Worm (Caenorhabditis elegans) whole organism, mixed stage, embryonic: Measurements from ENCODE around the gene F49F1.14.
A peak's percentile ranks its signal among the peaks of the same experiment; 100 is the strongest.

Source experiments
- M03D4.4 ChIP-seq: sonication (generic microtip); optimal IDR thresholded peaks from 2 replicates; lab custom pipeline; 2017; ENCODE audit warnings: mild to moderate bottlenecking, missing genetic modification characterization, missing compliant biosample characterization
- bed-3 ChIP-seq: fragments of 200-800 bp; sonication (Bioruptor generic); optimal IDR thresholded peaks from 3 replicates; lab custom pipeline; 2018; ENCODE audit warnings: mild to moderate bottlenecking, missing genetic modification characterization, moderate library complexity, missing compliant biosample characterization
- blmp-1 ChIP-seq: fragments of 150-350 bp; optimal IDR thresholded peaks from 2 replicates; lab custom pipeline; 2014; ENCODE audit warnings: missing biosample characterization, missing genetic modification characterization
- ceh-39 ChIP-seq: fragments of 150-350 bp; optimal IDR thresholded peaks from 2 replicates; lab custom pipeline; 2014; ENCODE audit warnings: missing biosample characterization, missing genetic modification characterization
- ceh-43 ChIP-seq: fragments of 200-800 bp; sonication (Bioruptor generic); optimal IDR thresholded peaks from 2 replicates; lab custom pipeline; 2018; ENCODE audit warnings: mild to moderate bottlenecking, missing genetic modification characterization, moderate library complexity, missing compliant biosample characterization
- ceh-83 ChIP-seq: fragments of 200-800 bp; sonication (Bioruptor generic); optimal IDR thresholded peaks from 2 replicates; lab custom pipeline; 2018; ENCODE audit warnings: mild to moderate bottlenecking, missing genetic modification characterization, missing compliant biosample characterization
- ces-1 ChIP-seq: fragments of 150-350 bp; optimal IDR thresholded peaks from 2 replicates; lab custom pipeline; 2014; ENCODE audit warnings: missing biosample characterization, missing genetic modification reagents, missing genetic modification characterization
- cnd-1 ChIP-seq: fragments of 200-800 bp; sonication (Bioruptor generic); optimal IDR thresholded peaks from 2 replicates; lab custom pipeline; 2018; ENCODE audit warnings: mild to moderate bottlenecking, missing genetic modification characterization, missing compliant biosample characterization
- drap-1 ChIP-seq: fragments of 200-800 bp; sonication (Bioruptor generic); optimal IDR thresholded peaks from 3 replicates; lab custom pipeline; 2018; ENCODE audit warnings: mild to moderate bottlenecking, missing genetic modification characterization, missing compliant biosample characterization
- elt-1 ChIP-seq: sonication (generic microtip); optimal IDR thresholded peaks from 2 replicates; lab custom pipeline; 2017; ENCODE audit warnings: missing genetic modification characterization, mild to moderate bottlenecking, missing compliant biosample characterization, antibody characterized with exemption, moderate library complexity, borderline replicate concordance; ENCODE audit not compliant: insufficient read depth
- elt-3 ChIP-seq: fragments of 150-350 bp; optimal IDR thresholded peaks from 2 replicates; lab custom pipeline; 2014; ENCODE audit warnings: missing biosample characterization, missing genetic modification characterization
- flh-1 ChIP-seq: fragments of 200-800 bp; sonication (Bioruptor generic); optimal IDR thresholded peaks from 2 replicates; lab custom pipeline; 2018; ENCODE audit warnings: mild to moderate bottlenecking, missing genetic modification characterization, moderate library complexity, missing compliant biosample characterization
- ham-2 ChIP-seq: fragments of 200-800 bp; sonication (Bioruptor generic); optimal IDR thresholded peaks from 2 replicates; lab custom pipeline; 2018; ENCODE audit warnings: mild to moderate bottlenecking, missing genetic modification characterization, missing compliant biosample characterization
- hlh-1 ChIP-seq: fragments of 150-350 bp; optimal IDR thresholded peaks from 2 replicates; lab custom pipeline; 2014; ENCODE audit warnings: missing biosample characterization, missing genetic modification reagents, missing genetic modification characterization
- lin-13 ChIP-seq: fragments of 150-350 bp; optimal IDR thresholded peaks from 2 replicates; lab custom pipeline; 2014; ENCODE audit warnings: missing biosample characterization, missing genetic modification characterization
- lin-32 ChIP-seq: fragments of 200-800 bp; sonication (Bioruptor generic); optimal IDR thresholded peaks from 2 replicates; lab custom pipeline; 2018; ENCODE audit warnings: mild to moderate bottlenecking, missing genetic modification characterization, missing compliant biosample characterization
- lsy-2 ChIP-seq: fragments of 150-350 bp; optimal IDR thresholded peaks from 2 replicates; lab custom pipeline; 2014; ENCODE audit warnings: missing biosample characterization, missing genetic modification characterization
- mab-5 ChIP-seq: fragments of 150-350 bp; optimal IDR thresholded peaks from 2 replicates; lab custom pipeline; 2014; ENCODE audit warnings: missing biosample characterization, missing genetic modification characterization
- mep-1 ChIP-seq: fragments of 150-350 bp; optimal IDR thresholded peaks from 2 replicates; lab custom pipeline; 2017; ENCODE audit warnings: missing biosample characterization, missing genetic modification reagents, missing genetic modification characterization, inconsistent platforms
- mls-2 ChIP-seq: sonication (generic microtip); optimal IDR thresholded peaks from 2 replicates; lab custom pipeline; 2016; ENCODE audit warnings: mild to moderate bottlenecking, missing genetic modification characterization, moderate library complexity, missing compliant biosample characterization
- nhr-12 ChIP-seq: fragments of 150-350 bp; optimal IDR thresholded peaks from 2 replicates; lab custom pipeline; 2014; ENCODE audit warnings: missing biosample characterization, missing genetic modification characterization
- nhr-2 ChIP-seq: fragments of 150-350 bp; optimal IDR thresholded peaks from 2 replicates; lab custom pipeline; 2014; ENCODE audit warnings: missing biosample characterization, missing genetic modification characterization
- nhr-237 ChIP-seq: fragments of 150-350 bp; optimal IDR thresholded peaks from 2 replicates; lab custom pipeline; 2014; ENCODE audit warnings: missing biosample characterization, missing genetic modification characterization
- nhr-28 ChIP-seq: fragments of 150-350 bp; optimal IDR thresholded peaks from 2 replicates; lab custom pipeline; 2014; ENCODE audit warnings: missing biosample characterization, missing genetic modification characterization
- nhr-76 ChIP-seq: sonication (generic microtip); optimal IDR thresholded peaks from 2 replicates; lab custom pipeline; 2017; ENCODE audit warnings: missing biosample characterization, missing genetic modification characterization
- pha-4 ChIP-seq: fragments of 150-350 bp; optimal IDR thresholded peaks from 2 replicates; lab custom pipeline; 2018; ENCODE audit warnings: missing biosample characterization, missing genetic modification reagents, missing genetic modification characterization
- sem-2 ChIP-seq: fragments of 200-800 bp; sonication (Bioruptor generic); optimal IDR thresholded peaks from 2 replicates; lab custom pipeline; 2018; ENCODE audit warnings: mild to moderate bottlenecking, missing genetic modification characterization, missing compliant biosample characterization
- snpc-4 ChIP-seq: fragments of 150-350 bp; optimal IDR thresholded peaks from 2 replicates; lab custom pipeline; 2014; ENCODE audit warnings: missing biosample characterization, missing genetic modification characterization
- sptf-1 ChIP-seq: sonication (generic microtip); optimal IDR thresholded peaks from 2 replicates; lab custom pipeline; 2017; ENCODE audit warnings: mild to moderate bottlenecking, missing genetic modification characterization, moderate library complexity, missing compliant biosample characterization
- tbx-8 ChIP-seq: fragments of 200-800 bp; sonication (Bioruptor generic); optimal IDR thresholded peaks from 2 replicates; lab custom pipeline; 2018; ENCODE audit warnings: mild to moderate bottlenecking, missing genetic modification characterization, moderate library complexity, missing compliant biosample characterization
- unc-120 ChIP-seq: sonication (generic microtip); optimal IDR thresholded peaks from 2 replicates; lab custom pipeline; 2017; ENCODE audit warnings: missing genetic modification characterization, missing compliant biosample characterization; ENCODE audit not compliant: poor library complexity, severe bottlenecking
- unc-39 ChIP-seq: fragments of 150-350 bp; optimal IDR thresholded peaks from 2 replicates; lab custom pipeline; 2014; ENCODE audit warnings: missing biosample characterization, missing genetic modification characterization
- unc-62 ChIP-seq: fragments of 150-350 bp; optimal IDR thresholded peaks from 2 replicates; lab custom pipeline; 2014; ENCODE audit warnings: missing biosample characterization, missing genetic modification reagents, missing genetic modification characterization
- zip-8 ChIP-seq: fragments of 150-350 bp; optimal IDR thresholded peaks from 2 replicates; lab custom pipeline; 2014; ENCODE audit warnings: missing biosample characterization, missing genetic modification characterization
- ztf-11 ChIP-seq: fragments of 150-350 bp; optimal IDR thresholded peaks from 2 replicates; lab custom pipeline; 2014; ENCODE audit warnings: missing biosample characterization, missing genetic modification characterization

Gene F49F1.14

DNA sequence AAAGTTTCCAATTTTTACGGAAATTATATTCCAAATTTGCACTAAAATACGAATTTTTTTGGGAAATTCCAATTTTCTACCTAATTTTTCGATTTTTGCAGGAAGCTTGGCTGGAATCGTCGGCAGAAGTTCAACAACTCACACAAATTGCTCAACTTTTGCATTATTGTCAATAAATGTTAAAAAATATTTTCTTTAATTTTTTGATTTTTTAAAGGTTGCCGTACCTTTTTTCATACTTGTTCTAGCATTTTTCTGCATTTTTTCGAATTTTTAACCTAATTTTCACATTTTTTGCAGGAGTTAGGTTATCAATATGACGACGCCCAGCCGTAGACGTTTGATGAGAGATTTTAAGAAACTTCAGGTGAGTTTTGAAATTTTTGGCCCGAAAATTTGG, 9.6 kb downstream of the F49F1.14 start, which contains the start of gene ubc-1:
Gene ubc-1, plus strand, starts transcription at position 301 of the 400 bp plus-strand sequence.
- no peak for TF ChIP-seq flh-1 (GFP tag; lab: Kevin White, UChicago)
- no peak for TF ChIP-seq unc-120 (tag; lab: Kevin White, UChicago)
- no peak for TF ChIP-seq bed-3 (GFP tag; lab: Kevin White, UChicago)
- TF ChIP-seq sptf-1 = no peak
- no peak for TF ChIP-seq lin-13 (tag; lab: Kevin White, UChicago)
- TF ChIP-seq zip-8 (tag; lab: Kevin White, UChicago) = no peak
- no peak for TF ChIP-seq mab-5 (tag; lab: Kevin White, UChicago)
- TF ChIP-seq elt-1 (tag; lab: Kevin White, UChicago) = no peak
- TF ChIP-seq nhr-28 (tag; lab: Kevin White, UChicago) = no peak
- TF ChIP-seq lin-32 = no peak
- TF ChIP-seq ham-2 = no peak
- no peak for TF ChIP-seq ceh-43 (GFP tag; lab: Kevin White, UChicago)

- TF ChIP-seq mls-2 (tag; lab: Kevin White, UChicago) (no peak), hlh-1 (tag; lab: Kevin White, UChicago) (peak; percentile 13)
Observed at ce11 chrIV:4099773-4100172, 12.5 kb downstream of the F49F1.14 start.

ce11 chrIV:4096940-4097339, 15.3 kb downstream of the F49F1.14 start:
- TF ChIP-seq unc-39 (tag; lab: Kevin White, UChicago) = no peak
- TF ChIP-seq nhr-76 (tag; lab: Kevin White, UChicago) = no peak
- TF ChIP-seq nhr-28 (tag; lab: Kevin White, UChicago) = no peak
- no peak for TF ChIP-seq lin-32
- no peak for TF ChIP-seq M03D4.4 (tag; lab: Kevin White, UChicago)
- no peak for TF ChIP-seq elt-3
- no peak for TF ChIP-seq mls-2 (tag; lab: Kevin White, UChicago)
- no peak for TF ChIP-seq ces-1
- no peak for TF ChIP-seq nhr-2 (tag; lab: Kevin White, UChicago)
- no peak for TF ChIP-seq mep-1 (tag; lab: Kevin White, UChicago)
- TF ChIP-seq unc-120 (tag; lab: Kevin White, UChicago) = no peak
- no peak for TF ChIP-seq ham-2
- no peak for TF ChIP-seq pha-4 (tag; lab: Kevin White, UChicago)
- no peak for TF ChIP-seq tbx-8 (GFP tag; lab: Kevin White, UChicago)

DNA sequence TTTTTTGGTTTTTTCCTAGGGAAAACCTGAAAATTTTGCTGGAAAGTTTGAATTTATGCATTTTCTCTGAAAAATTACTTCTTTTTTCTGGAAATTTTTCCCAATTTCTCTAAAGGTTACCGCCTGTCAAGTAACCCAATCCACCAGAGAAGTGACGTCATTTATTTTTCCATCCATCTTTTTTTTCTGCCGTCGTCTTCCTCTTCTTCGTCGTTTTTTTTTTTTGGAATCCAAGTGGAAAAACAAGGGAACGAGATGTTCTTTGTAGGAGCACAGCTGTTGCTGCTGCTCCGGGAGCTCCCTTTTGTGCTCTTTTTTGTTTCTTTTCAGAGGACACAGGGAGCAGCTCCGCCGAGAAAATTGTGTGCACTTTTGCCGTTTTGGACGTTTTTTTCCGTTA, 17.9 kb downstream of the F49F1.14 start:
- TF ChIP-seq ces-1 = no peak
- no peak for TF ChIP-seq pha-4 (tag; lab: Kevin White, UChicago)

DNA sequence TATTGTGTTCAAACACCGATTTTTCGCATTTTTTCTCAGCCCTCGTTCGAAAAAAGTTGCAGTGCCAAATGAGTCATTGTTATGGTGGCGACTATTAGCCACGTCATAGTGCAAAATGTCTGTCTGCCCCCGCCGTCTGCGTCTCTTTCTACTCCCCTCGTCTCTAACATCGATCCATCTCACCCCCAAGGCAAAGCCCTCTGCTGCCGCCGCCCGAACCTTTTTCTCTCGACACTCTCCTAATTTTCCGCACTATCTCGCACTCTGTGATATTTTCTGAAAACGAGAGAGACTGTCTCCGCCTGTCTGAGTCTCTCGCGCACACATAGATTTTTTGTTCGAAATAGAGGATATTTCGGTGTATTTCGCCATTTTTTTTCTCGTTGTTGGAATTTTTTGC, 19.2 kb downstream of the F49F1.14 start:
- TF ChIP-seq nhr-237 (tag; lab: Kevin White, UChicago) (peak; percentile 17), sem-2 (GFP tag; lab: Kevin White, UChicago) (no peak), ceh-83 (GFP tag; lab: Kevin White, UChicago) (no peak), nhr-2 (tag; lab: Kevin White, UChicago) (no peak), ham-2 (peak; percentile 17), bed-3 (GFP tag; lab: Kevin White, UChicago) (no peak), cnd-1 (tag; lab: Kevin White, UChicago) (no peak), snpc-4 (tag; lab: Kevin White, UChicago) (no peak), flh-1 (GFP tag; lab: Kevin White, UChicago) (no peak), ces-1 (peak; percentile 56), mab-5 (tag; lab: Kevin White, UChicago) (no peak), lsy-2 (tag; lab: Kevin White, UChicago) (no peak), blmp-1 (tag; lab: Kevin White, UChicago) (no peak), lin-32 (no peak), nhr-12 (tag; lab: Kevin White, UChicago) (no peak), sptf-1 (no peak), zip-8 (tag; lab: Kevin White, UChicago) (no peak), lin-13 (tag; lab: Kevin White, UChicago) (no peak), mep-1 (tag; lab: Kevin White, UChicago) (no peak), ceh-39 (tag; lab: Kevin White, UChicago) (no peak), elt-3 (no peak), unc-62 (GFP tag; lab: Kevin White, UChicago) (peak; percentile 19), ceh-43 (GFP tag; lab: Kevin White, UChicago) (no peak), nhr-76 (tag; lab: Kevin White, UChicago) (no peak), hlh-1 (tag; lab: Kevin White, UChicago) (no peak), pha-4 (tag; lab: Kevin White, UChicago) (no peak), M03D4.4 (tag; lab: Kevin White, UChicago) (no peak), nhr-28 (tag; lab: Kevin White, UChicago) (no peak), elt-1 (tag; lab: Kevin White, UChicago) (no peak), mls-2 (tag; lab: Kevin White, UChicago) (no peak), unc-120 (tag; lab: Kevin White, UChicago) (peak; percentile 36), drap-1 (GFP tag; lab: Kevin White, UChicago) (no peak), tbx-8 (GFP tag; lab: Kevin White, UChicago) (no peak), unc-39 (tag; lab: Kevin White, UChicago) (no peak), ztf-11 (tag; lab: Kevin White, UChicago) (no peak)
